Worm (Caenorhabditis elegans): ENCODE measurements around the gene prk-1.

DNA sequence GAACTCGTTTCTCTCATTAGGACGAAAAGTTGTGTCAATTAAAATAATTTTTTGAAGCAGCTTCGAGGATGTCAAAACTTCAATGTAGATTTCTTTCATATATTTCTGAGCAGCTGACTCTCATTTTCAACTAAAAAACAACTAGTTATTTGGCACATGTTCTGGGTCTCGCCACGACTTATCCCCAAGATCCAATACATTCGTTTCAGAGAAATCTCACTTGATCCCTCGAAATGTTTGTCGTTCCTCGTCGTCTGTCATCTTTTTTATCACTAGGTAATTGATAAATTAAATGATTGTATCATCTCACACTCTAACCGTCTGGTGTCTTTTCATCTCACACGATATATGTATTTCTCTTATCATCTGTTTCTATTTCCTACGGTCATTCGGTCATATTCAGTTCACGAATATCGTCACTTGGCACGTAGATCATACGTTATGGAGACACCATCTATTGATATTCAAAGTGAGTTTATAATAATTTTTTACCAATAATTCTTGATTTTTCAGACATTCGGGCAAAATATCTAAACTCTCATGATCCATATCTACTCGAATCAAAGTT is 27.9 kb upstream of the prk-1 start, which contains the start of the genes rpn-6.1 and F57B9.1:
- TF ChIP-seq snpc-4 (tag; optimal IDR thresholded peaks at IDR 0.05): no peak
- TF ChIP-seq ztf-4 (tag; optimal IDR thresholded peaks at IDR 0.05): no peak
- no peak for TF ChIP-seq nhr-237 (tag; optimal IDR thresholded peaks at IDR 0.05)
- no peak for TF ChIP-seq aly-2 (tag; optimal IDR thresholded peaks at IDR 0.05)
- TF ChIP-seq ama-1 (optimal IDR thresholded peaks at IDR 0.05): no peak
- TF ChIP-seq ztf-1 (GFP tag; conservative IDR thresholded peaks at IDR 0.05): no peak
- TF ChIP-seq nhr-12 (tag; optimal IDR thresholded peaks at IDR 0.05): no peak
- TF ChIP-seq mdl-1 (tag; optimal IDR thresholded peaks at IDR 0.05): no peak
- no peak for TF ChIP-seq gmeb-1 (tag; optimal IDR thresholded peaks at IDR 0.05)
